Fruit fly (Drosophila melanogaster) whole organism, embryonic: Measurements from ENCODE around the gene CG32102.

ENCODE experiments used
- Atf-2 ChIP-seq: fragments of 200-800 bp; sonication (Bioruptor generic); optimal IDR thresholded peaks from 2 replicates; lab custom pipeline; 2016; ENCODE audit warnings: missing biosample characterization, missing genetic modification characterization
- B-H1 ChIP-seq: fragments of 200-800 bp; sonication (Bioruptor generic); IDR thresholded peaks from 3 replicates; pipeline ENCODE4 v1.3.6; 2022; ENCODE audit warnings: missing biosample characterization, missing genetic modification characterization
- Bgb ChIP-seq: fragments of 200-800 bp; sonication (Bioruptor generic); IDR thresholded peaks from 2 replicates; pipeline ENCODE4 v1.3.6; 2022; ENCODE audit warnings: missing biosample characterization, missing genetic modification characterization; ENCODE audit not compliant: partially characterized antibody
- CG10543 ChIP-seq: fragments of 200-800 bp; sonication (Bioruptor generic); optimal IDR thresholded peaks from 3 replicates; lab custom pipeline; 2017; ENCODE audit warnings: missing biosample characterization, mild to moderate bottlenecking, missing genetic modification characterization, moderate library complexity
- CG11504 ChIP-seq: fragments of 200-800 bp; sonication (Bioruptor generic); optimal IDR thresholded peaks from 3 replicates; lab custom pipeline; 2019; ENCODE audit warnings: missing biosample characterization, mild to moderate bottlenecking, missing genetic modification characterization, moderate library complexity
- CG12659 ChIP-seq: fragments of 200-800 bp; sonication (Bioruptor generic); optimal IDR thresholded peaks from 3 replicates; lab custom pipeline; 2017; ENCODE audit warnings: mild to moderate bottlenecking, missing biosample characterization, missing genetic modification reagents, missing genetic modification characterization
- CG12769 ChIP-seq: fragments of 200-800 bp; sonication (Bioruptor generic); optimal IDR thresholded peaks from 2 replicates; lab custom pipeline; 2019; ENCODE audit warnings: missing biosample characterization, mild to moderate bottlenecking, missing genetic modification characterization, moderate library complexity
- CG13775 ChIP-seq: fragments of 200-800 bp; sonication (Bioruptor generic); optimal IDR thresholded peaks from 3 replicates; lab custom pipeline; 2017; ENCODE audit warnings: missing biosample characterization, mild to moderate bottlenecking, missing genetic modification characterization
- CG14014 ChIP-seq: fragments of 200-800 bp; sonication (Bioruptor generic); IDR thresholded peaks from 2 replicates; pipeline ENCODE4 v1.3.6; 2022; ENCODE audit warnings: missing biosample characterization, missing genetic modification characterization
- CG18476 ChIP-seq: fragments of 200-800 bp; sonication (Bioruptor generic); optimal IDR thresholded peaks from 2 replicates; lab custom pipeline; 2016; ENCODE audit warnings: missing biosample characterization, mild to moderate bottlenecking, missing genetic modification characterization
- CG2202 ChIP-seq: fragments of 200-800 bp; sonication (Bioruptor generic); optimal IDR thresholded peaks from 2 replicates; lab custom pipeline; 2018; ENCODE audit warnings: missing biosample characterization, mild to moderate bottlenecking, missing genetic modification characterization
- CG31388 ChIP-seq: fragments of 200-800 bp; sonication (Bioruptor generic); optimal IDR thresholded peaks from 2 replicates; lab custom pipeline; 2016; ENCODE audit warnings: missing biosample characterization, missing genetic modification characterization
- CG3163 ChIP-seq: fragments of 200-800 bp; sonication (Bioruptor generic); optimal IDR thresholded peaks from 3 replicates; lab custom pipeline; 2016; ENCODE audit warnings: missing biosample characterization, missing genetic modification characterization
- CG34224 ChIP-seq: fragments of 200-800 bp; sonication (Bioruptor generic); IDR thresholded peaks from 3 replicates; pipeline ENCODE4 v1.3.6; 2022; ENCODE audit warnings: missing biosample characterization, missing genetic modification characterization; ENCODE audit not compliant: partially characterized antibody
- CG4617 ChIP-seq: fragments of 200-800 bp; sonication (Bioruptor generic); optimal IDR thresholded peaks from 3 replicates; lab custom pipeline; 2016; ENCODE audit warnings: missing biosample characterization, missing genetic modification characterization, borderline replicate concordance
- CG5953 ChIP-seq: fragments of 200-800 bp; sonication (Bioruptor generic); IDR thresholded peaks from 2 replicates; pipeline ENCODE4 v1.3.6; 2022; ENCODE audit warnings: missing biosample characterization, missing genetic modification characterization
- CG9609 ChIP-seq: fragments of 200-800 bp; sonication (Bioruptor generic); optimal IDR thresholded peaks from 3 replicates; lab custom pipeline; 2016; ENCODE audit warnings: missing biosample characterization, missing genetic modification characterization
- CHES-1-like ChIP-seq: fragments of 200-800 bp; sonication (Bioruptor generic); optimal IDR thresholded peaks from 2 replicates; lab custom pipeline; 2016; ENCODE audit warnings: missing biosample characterization, missing genetic modification characterization
- Chrac-16 ChIP-seq: fragments of 200-800 bp; sonication (Bioruptor generic); optimal IDR thresholded peaks from 3 replicates; lab custom pipeline; 2016; ENCODE audit warnings: missing biosample characterization, missing genetic modification characterization
- D ChIP-seq, 2 experiments: fragments of 200-800 bp in 1 of 2; fragments of >200 bp in 1 of 2; sonication (Bioruptor generic) in 1 of 2; optimal IDR thresholded peaks; 2 replicates in 1 of 2; 3 replicates in 1 of 2; lab custom pipeline; 2017; ENCODE audit warnings: mild to moderate bottlenecking in 1 of 2, missing biosample characterization in 1 of 2, missing genetic modification characterization in 1 of 2, missing genetic modification reagents in 1 of 2
- Dref ChIP-seq: fragments of 200-800 bp; sonication (Bioruptor generic); IDR thresholded peaks from 2 replicates; pipeline ENCODE4 v1.3.6; 2022; ENCODE audit warnings: missing biosample characterization, missing genetic modification characterization
- Eip74EF ChIP-seq, 2 experiments: fragments of 200-800 bp in 1 of 2; fragments of >200 bp in 1 of 2; sonication (Bioruptor generic) in 1 of 2; optimal IDR thresholded peaks; 2 replicates each; lab custom pipeline; 2017 to 2019; ENCODE audit warnings: missing biosample characterization in 2 of 2, missing genetic modification characterization in 2 of 2, mild to moderate bottlenecking in 1 of 2, moderate library complexity in 1 of 2
- Fer2 ChIP-seq: fragments of 200-800 bp; sonication (Bioruptor generic); optimal IDR thresholded peaks from 2 replicates; lab custom pipeline; 2018; ENCODE audit warnings: missing biosample characterization, mild to moderate bottlenecking, missing genetic modification characterization, moderate library complexity
- HLH54F ChIP-seq: fragments of 200-800 bp; sonication (Bioruptor generic); optimal IDR thresholded peaks from 3 replicates; lab custom pipeline; 2016; ENCODE audit warnings: missing biosample characterization, missing genetic modification characterization
- Hr51 ChIP-seq, 2 experiments: fragments of 200-800 bp; sonication (Bioruptor generic); optimal IDR thresholded peaks; 2 replicates in 1 of 2; 3 replicates in 1 of 2; lab custom pipeline; 2016 to 2018; ENCODE audit warnings: missing biosample characterization in 2 of 2, missing genetic modification characterization in 2 of 2, mild to moderate bottlenecking in 1 of 2, moderate library complexity in 1 of 2
- NC2β ChIP-seq: fragments of 200-800 bp; sonication (Bioruptor generic); optimal IDR thresholded peaks from 2 replicates; lab custom pipeline; 2016; ENCODE audit warnings: missing biosample characterization, missing genetic modification characterization
- PHDP ChIP-seq: fragments of 200-800 bp; sonication (Bioruptor generic); optimal IDR thresholded peaks from 3 replicates; lab custom pipeline; 2018; ENCODE audit warnings: missing biosample characterization, mild to moderate bottlenecking, missing genetic modification characterization, moderate library complexity
- Sry-β ChIP-seq: fragments of 200-800 bp; sonication (Bioruptor generic); optimal IDR thresholded peaks from 2 replicates; lab custom pipeline; 2018; ENCODE audit warnings: missing biosample characterization, mild to moderate bottlenecking, missing genetic modification characterization, moderate library complexity
- Ssrp ChIP-seq: fragments of 200-800 bp; sonication (Bioruptor generic); optimal IDR thresholded peaks from 2 replicates; lab custom pipeline; 2018; ENCODE audit warnings: missing biosample characterization, mild to moderate bottlenecking, missing genetic modification characterization, moderate library complexity
- ab ChIP-seq: fragments of 200-800 bp; sonication (Bioruptor generic); optimal IDR thresholded peaks from 2 replicates; lab custom pipeline; 2016; ENCODE audit warnings: missing biosample characterization, missing genetic modification characterization
- abd-A ChIP-seq: fragments of 200-800 bp; sonication (Bioruptor generic); optimal IDR thresholded peaks from 3 replicates; lab custom pipeline; 2019; ENCODE audit warnings: missing biosample characterization, mild to moderate bottlenecking, missing genetic modification characterization, moderate library complexity
- ase ChIP-seq: fragments of 200-800 bp; sonication (Bioruptor generic); IDR thresholded peaks from 3 replicates; pipeline ENCODE4 v1.3.6; 2022; ENCODE audit warnings: missing biosample characterization, missing genetic modification characterization
- ash1 ChIP-seq: fragments of 200-800 bp; sonication (Bioruptor generic); optimal IDR thresholded peaks from 2 replicates; lab custom pipeline; 2018; ENCODE audit warnings: missing biosample characterization, mild to moderate bottlenecking, missing genetic modification characterization
- cad ChIP-seq: fragments of >200 bp; optimal IDR thresholded peaks from 2 replicates; lab custom pipeline; 2017; ENCODE audit warnings: missing biosample characterization, missing genetic modification characterization
- dimm ChIP-seq: fragments of 200-800 bp; sonication (Bioruptor generic); IDR thresholded peaks from 2 replicates; pipeline ENCODE4 v1.3.6; 2022; ENCODE audit warnings: missing biosample characterization, missing genetic modification characterization
- ewg ChIP-seq: fragments of 200-800 bp; sonication (Bioruptor generic); optimal IDR thresholded peaks from 3 replicates; lab custom pipeline; 2017; ENCODE audit warnings: mild to moderate bottlenecking, missing biosample characterization, missing genetic modification reagents, missing genetic modification characterization
- gt ChIP-seq: fragments of 200-800 bp; sonication (Bioruptor generic); IDR thresholded peaks from 2 replicates; pipeline ENCODE4 v1.3.6; 2022; ENCODE audit warnings: missing biosample characterization, missing genetic modification characterization
- jing ChIP-seq: fragments of 200-800 bp; sonication (Bioruptor generic); optimal IDR thresholded peaks from 2 replicates; lab custom pipeline; 2018; ENCODE audit warnings: missing biosample characterization, mild to moderate bottlenecking, missing genetic modification characterization
- lov ChIP-seq, 2 experiments: fragments of 200-800 bp in 1 of 2; fragments of >200 bp in 1 of 2; sonication (Bioruptor generic) in 1 of 2; IDR thresholded peaks in 1 of 2; optimal IDR thresholded peaks in 1 of 2; 2 replicates in 1 of 2; 3 replicates in 1 of 2; pipeline versions ENCODE4 v1.3.6 to Lab custom; 2017 to 2022; ENCODE audit warnings: missing biosample characterization in 1 of 2, missing genetic modification characterization in 1 of 2
- nau ChIP-seq: fragments of 200-800 bp; sonication (Bioruptor generic); optimal IDR thresholded peaks from 3 replicates; lab custom pipeline; 2017; ENCODE audit warnings: missing biosample characterization, mild to moderate bottlenecking, missing genetic modification characterization, missing genetic modification reagents
- nerfin-2 ChIP-seq: fragments of 200-800 bp; sonication (Bioruptor generic); IDR thresholded peaks from 2 replicates; pipeline ENCODE4 v1.3.6; 2022; ENCODE audit warnings: missing biosample characterization, missing genetic modification characterization; ENCODE audit not compliant: partially characterized antibody
- rib ChIP-seq: fragments of 200-800 bp; sonication (Bioruptor generic); IDR thresholded peaks from 2 replicates; pipeline ENCODE4 v1.3.6; 2022; ENCODE audit warnings: missing biosample characterization, missing genetic modification characterization
- sr ChIP-seq: fragments of 200-800 bp; sonication (Bioruptor generic); IDR thresholded peaks from 3 replicates; pipeline ENCODE4 v1.3.6; 2022; ENCODE audit warnings: missing biosample characterization, missing genetic modification characterization
- tap ChIP-seq: fragments of 200-800 bp; optimal IDR thresholded peaks from 3 replicates; lab custom pipeline; 2019; ENCODE audit warnings: missing biosample characterization, mild to moderate bottlenecking, missing genetic modification characterization, moderate library complexity
- trem ChIP-seq: fragments of 200-800 bp; optimal IDR thresholded peaks from 3 replicates; lab custom pipeline; 2019; ENCODE audit warnings: missing biosample characterization, mild to moderate bottlenecking, missing genetic modification characterization, moderate library complexity
- trh ChIP-seq: fragments of 200-800 bp; sonication (Bioruptor generic); optimal IDR thresholded peaks from 2 replicates; lab custom pipeline; 2016; ENCODE audit warnings: missing biosample characterization, missing genetic modification characterization
- tup ChIP-seq: fragments of 200-800 bp; sonication (Bioruptor generic); optimal IDR thresholded peaks from 2 replicates; lab custom pipeline; 2016; ENCODE audit warnings: missing biosample characterization, mild to moderate bottlenecking, missing genetic modification characterization, moderate library complexity

CG32102 gene

DNA sequence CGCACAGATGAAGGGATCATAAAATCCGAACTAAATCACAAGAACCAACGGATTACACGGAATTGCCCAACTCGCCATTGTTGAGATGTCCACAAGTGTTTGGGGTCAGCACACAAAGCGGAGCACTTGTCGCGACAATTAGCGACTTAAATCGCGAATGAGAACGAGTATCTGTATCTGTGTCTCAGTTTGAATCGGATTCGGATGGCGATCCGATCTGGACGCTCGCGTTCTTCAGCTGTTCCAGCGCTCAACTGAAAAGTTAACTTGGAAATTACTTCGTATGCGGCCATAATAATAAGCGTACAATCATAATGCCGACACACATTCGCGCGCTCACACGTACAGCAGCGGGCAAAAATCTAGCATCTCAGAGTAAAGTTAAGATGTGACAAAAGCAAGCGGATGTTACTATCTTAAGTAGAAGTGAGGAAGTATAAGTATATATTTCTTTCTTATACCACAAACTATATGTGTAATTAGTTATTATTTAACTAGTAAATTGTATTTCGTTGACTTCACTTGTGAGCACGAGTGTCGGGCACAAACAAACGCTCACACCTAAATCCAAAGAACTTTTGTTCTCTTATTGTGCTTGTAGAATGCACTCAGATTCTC, 20.9 kb upstream of the CG32102 start, which contains the start of gene CG10660 (continued):
- TF ChIP-seq CG12769 (tag; lab: Kevin White, UChicago) (peak; percentile 90), CG10543 (GFP tag; lab: Kevin White, UChicago) (peak; percentile 36), nau (GFP tag; lab: Kevin White, UChicago) (peak; percentile 87), ash1 (GFP tag; lab: Kevin White, UChicago) (peak; percentile 19), Eip74EF (GFP tag; optimal IDR thresholded peaks at IDR 0.05; lab: Kevin White, UChicago) (peak in 1 of 2 experiments; percentile 87), NC2β (GFP tag; lab: Kevin White, UChicago) (peak; percentile 67), tup (peak; percentile 66), CG9609 (GFP tag; lab: Kevin White, UChicago) (peak; percentile 31), CG5953 (GFP tag; lab: Robert Waterston, UW) (peak; percentile 78), CG2202 (tag; lab: Kevin White, UChicago) (peak; percentile 77), ewg (GFP tag; lab: Kevin White, UChicago) (peak; percentile 79), CG34224 (GFP tag; lab: Robert Waterston, UW) (no peak), Bgb (no peak), CHES-1-like (GFP tag; lab: Kevin White, UChicago) (peak; percentile 38), CG12659 (GFP tag; lab: Kevin White, UChicago) (peak; percentile 84), B-H1 (GFP tag; lab: Robert Waterston, UW) (peak; percentile 85), Ssrp (tag; lab: Kevin White, UChicago) (peak; percentile 85), CG3163 (GFP tag; lab: Kevin White, UChicago) (peak; percentile 12), HLH54F (GFP tag; lab: Kevin White, UChicago) (peak; percentile 62), CG31388 (peak; percentile 65), CG4617 (peak; percentile 20), CG18476 (GFP tag; lab: Kevin White, UChicago) (peak; percentile 87), Chrac-16 (GFP tag; lab: Kevin White, UChicago) (peak; percentile 74), CG13775 (GFP tag; lab: Kevin White, UChicago) (peak; percentile 76), Sry-β (GFP tag; lab: Kevin White, UChicago) (peak; percentile 37), CG11504 (peak; percentile 93), Dref (GFP tag; lab: Robert Waterston, UW) (no peak), Hr51 (GFP tag; optimal IDR thresholded peaks at IDR 0.05; lab: Kevin White, UChicago) (peak; percentile 71 to 94), trh (GFP tag; lab: Kevin White, UChicago) (peak; percentile 61), Fer2 (tag; lab: Kevin White, UChicago) (no peak), sr (GFP tag; lab: Robert Waterston, UW) (no peak), D (optimal IDR thresholded peaks at IDR 0.05; lab: Kevin White, UChicago) (no peak), D (GFP tag; optimal IDR thresholded peaks at IDR 0.05; lab: Kevin White, UChicago) (peak; percentile 88), ab (GFP tag; lab: Kevin White, UChicago) (peak; percentile 58), nerfin-2 (GFP tag; lab: Robert Waterston, UW) (no peak), Atf-2 (peak; percentile 53), CG14014 (peak; percentile 84), abd-A (tag; lab: Kevin White, UChicago) (no peak), tap (tag; lab: Kevin White, UChicago) (peak; percentile 90), cad (no peak), lov (optimal IDR thresholded peaks at IDR 0.05; lab: Kevin White, UChicago) (no peak), lov (GFP tag; IDR thresholded peaks at IDR 0.05; lab: Robert Waterston, UW) (peak; percentile 76; the same call in 1 of the 3 replicates), gt (GFP tag; lab: Robert Waterston, UW) (no peak), PHDP (peak; percentile 94), jing (peak; percentile 81), dimm (GFP tag; lab: Robert Waterston, UW) (peak; percentile 69), ase (GFP tag; lab: Robert Waterston, UW) (peak; percentile 79), trem (peak; percentile 82), rib (GFP tag; lab: Robert Waterston, UW) (0 out of 2 replicates have a peak, but pooled peaks have one; percentile 16)
